Worm (Caenorhabditis elegans) whole organism, young adult: Measurements from ENCODE around the gene Y53C12A.3.
A peak's percentile ranks its signal among the peaks of the same experiment; 100 is the strongest.

Experiments used
- B0261.1 ChIP-seq: sonication (generic microtip); optimal IDR thresholded peaks from 2 replicates; lab custom pipeline; 2016; ENCODE audit warnings: mild to moderate bottlenecking, missing genetic modification characterization, moderate library complexity, missing compliant biosample characterization
- Y95B8A.8 ChIP-seq: fragments of 200-800 bp; sonication (Bioruptor generic); IDR thresholded peaks from 2 replicates; pipeline ENCODE4 v1.3.6; 2022; ENCODE audit warnings: missing genetic modification reagents, missing genetic modification characterization, missing compliant biosample characterization
- ama-1 ChIP-seq, 3 experiments: fragments of 150-350 bp in 1 of 3; sonication (generic microtip) in 2 of 3; optimal IDR thresholded peaks; 2 replicates each; lab custom pipeline; 2014 to 2018; ENCODE audit warnings: missing biosample characterization in 2 of 3, missing genetic modification characterization in 2 of 3, missing genetic modification reagents in 2 of 3
- ceh-58 ChIP-seq: fragments of 200-800 bp; sonication (Bioruptor generic); IDR thresholded peaks from 2 replicates; pipeline ENCODE4 v1.3.6; 2022; ENCODE audit warnings: missing genetic modification characterization, missing compliant biosample characterization
- dox-1 ChIP-seq: fragments of 200-800 bp; sonication (Bioruptor generic); IDR thresholded peaks from 2 replicates; pipeline ENCODE4 v1.3.6; 2022; ENCODE audit warnings: missing genetic modification reagents, missing genetic modification characterization, missing compliant biosample characterization
- nfya-1 ChIP-seq: sonication (generic microtip); optimal IDR thresholded peaks from 2 replicates; lab custom pipeline; 2017; ENCODE audit warnings: antibody characterized with exemption, missing compliant biosample characterization, missing genetic modification characterization, borderline replicate concordance; ENCODE audit not compliant: insufficient read depth
- rec-8 ChIP-seq, 2 experiments: sonication (generic microtip); optimal IDR thresholded peaks; 2 replicates each; lab custom pipeline; 2016; ENCODE audit warnings: mild to moderate bottlenecking in 2 of 2, missing genetic modification characterization in 2 of 2, missing genetic modification reagents in 2 of 2, missing genotype in 2 of 2, missing biosample characterization in 1 of 2, missing compliant biosample characterization in 1 of 2, moderate library complexity in 1 of 2
- unc-62 ChIP-seq: fragments of 150-350 bp; optimal IDR thresholded peaks from 2 replicates; lab custom pipeline; 2014; ENCODE audit warnings: missing biosample characterization, missing genetic modification reagents, missing genetic modification characterization

DNA sequence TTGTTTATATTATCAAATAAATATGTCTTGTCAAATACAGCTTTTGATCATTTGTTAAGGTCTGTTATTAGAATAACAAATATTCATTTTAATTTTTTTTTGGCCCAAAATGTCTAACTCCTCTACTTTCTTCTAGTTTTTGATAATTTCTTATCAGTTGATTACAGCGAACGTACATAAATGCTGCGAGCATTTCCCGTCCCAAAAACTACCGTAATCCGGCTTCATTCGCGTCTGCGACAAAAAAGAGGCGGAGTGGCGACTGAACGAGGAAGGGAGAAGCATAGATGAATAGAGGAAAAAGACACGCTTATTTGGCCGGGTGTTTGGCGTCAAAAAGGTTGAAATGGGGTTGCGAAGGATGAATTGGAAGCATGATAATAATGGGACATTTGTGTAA lies 34.5 kb upstream of the Y53C12A.3 start:
- TF ChIP-seq nfya-1 (tag; lab: Kevin White, UChicago), result no peak
- TF ChIP-seq B0261.1 (tag; lab: Kevin White, UChicago), result no peak
- TF ChIP-seq rec-8 (tag; optimal IDR thresholded peaks at IDR 0.05; lab: Kevin White, UChicago), result no peak
- no peak for TF ChIP-seq ama-1 (optimal IDR thresholded peaks at IDR 0.05; lab: Kevin White, UChicago)
- no peak for TF ChIP-seq ama-1 (GFP tag; optimal IDR thresholded peaks at IDR 0.05; lab: Kevin White, UChicago)
- no peak for TF ChIP-seq unc-62 (GFP tag; lab: Kevin White, UChicago)
- no peak for TF ChIP-seq ceh-58 (GFP tag; lab: Robert Waterston, UW)
- no peak for TF ChIP-seq Y95B8A.8 (GFP tag; lab: Robert Waterston, UW)
- TF ChIP-seq dox-1 (GFP tag; lab: Robert Waterston, UW), result peak; percentile 60; the same call in 1 of the 2 replicates
